Worm (Caenorhabditis elegans) whole organism, mixed stage, embryonic: Measurements from ENCODE around the gene F41H10.2.
"Not testable (repeated sequence)": the region's sequence is repeated elsewhere in the genome, so short reads cannot be mapped to it uniquely, and the experiment has no call there.

ENCODE experiments used
- M03D4.4 ChIP-seq: sonication (generic microtip); optimal IDR thresholded peaks from 2 replicates; lab custom pipeline; 2017; ENCODE audit warnings: mild to moderate bottlenecking, missing genetic modification characterization, missing compliant biosample characterization
- bed-3 ChIP-seq: fragments of 200-800 bp; sonication (Bioruptor generic); optimal IDR thresholded peaks from 3 replicates; lab custom pipeline; 2018; ENCODE audit warnings: mild to moderate bottlenecking, missing genetic modification characterization, moderate library complexity, missing compliant biosample characterization
- ceh-39 ChIP-seq: fragments of 150-350 bp; optimal IDR thresholded peaks from 2 replicates; lab custom pipeline; 2014; ENCODE audit warnings: missing biosample characterization, missing genetic modification characterization
- ceh-43 ChIP-seq: fragments of 200-800 bp; sonication (Bioruptor generic); optimal IDR thresholded peaks from 2 replicates; lab custom pipeline; 2018; ENCODE audit warnings: mild to moderate bottlenecking, missing genetic modification characterization, moderate library complexity, missing compliant biosample characterization
- ceh-83 ChIP-seq: fragments of 200-800 bp; sonication (Bioruptor generic); optimal IDR thresholded peaks from 2 replicates; lab custom pipeline; 2018; ENCODE audit warnings: mild to moderate bottlenecking, missing genetic modification characterization, missing compliant biosample characterization
- cnd-1 ChIP-seq: fragments of 200-800 bp; sonication (Bioruptor generic); optimal IDR thresholded peaks from 2 replicates; lab custom pipeline; 2018; ENCODE audit warnings: mild to moderate bottlenecking, missing genetic modification characterization, missing compliant biosample characterization
- drap-1 ChIP-seq: fragments of 200-800 bp; sonication (Bioruptor generic); optimal IDR thresholded peaks from 3 replicates; lab custom pipeline; 2018; ENCODE audit warnings: mild to moderate bottlenecking, missing genetic modification characterization, missing compliant biosample characterization
- elt-1 ChIP-seq: sonication (generic microtip); optimal IDR thresholded peaks from 2 replicates; lab custom pipeline; 2017; ENCODE audit warnings: missing genetic modification characterization, mild to moderate bottlenecking, missing compliant biosample characterization, antibody characterized with exemption, moderate library complexity, borderline replicate concordance; ENCODE audit not compliant: insufficient read depth
- elt-3 ChIP-seq: fragments of 150-350 bp; optimal IDR thresholded peaks from 2 replicates; lab custom pipeline; 2014; ENCODE audit warnings: missing biosample characterization, missing genetic modification characterization
- flh-1 ChIP-seq: fragments of 200-800 bp; sonication (Bioruptor generic); optimal IDR thresholded peaks from 2 replicates; lab custom pipeline; 2018; ENCODE audit warnings: mild to moderate bottlenecking, missing genetic modification characterization, moderate library complexity, missing compliant biosample characterization
- ham-2 ChIP-seq: fragments of 200-800 bp; sonication (Bioruptor generic); optimal IDR thresholded peaks from 2 replicates; lab custom pipeline; 2018; ENCODE audit warnings: mild to moderate bottlenecking, missing genetic modification characterization, missing compliant biosample characterization
- lin-13 ChIP-seq: fragments of 150-350 bp; optimal IDR thresholded peaks from 2 replicates; lab custom pipeline; 2014; ENCODE audit warnings: missing biosample characterization, missing genetic modification characterization
- lsy-2 ChIP-seq: fragments of 150-350 bp; optimal IDR thresholded peaks from 2 replicates; lab custom pipeline; 2014; ENCODE audit warnings: missing biosample characterization, missing genetic modification characterization
- mab-5 ChIP-seq: fragments of 150-350 bp; optimal IDR thresholded peaks from 2 replicates; lab custom pipeline; 2014; ENCODE audit warnings: missing biosample characterization, missing genetic modification characterization
- mep-1 ChIP-seq: fragments of 150-350 bp; optimal IDR thresholded peaks from 2 replicates; lab custom pipeline; 2017; ENCODE audit warnings: missing biosample characterization, missing genetic modification reagents, missing genetic modification characterization, inconsistent platforms
- mls-2 ChIP-seq: sonication (generic microtip); optimal IDR thresholded peaks from 2 replicates; lab custom pipeline; 2016; ENCODE audit warnings: mild to moderate bottlenecking, missing genetic modification characterization, moderate library complexity, missing compliant biosample characterization
- nhr-237 ChIP-seq: fragments of 150-350 bp; optimal IDR thresholded peaks from 2 replicates; lab custom pipeline; 2014; ENCODE audit warnings: missing biosample characterization, missing genetic modification characterization
- nhr-76 ChIP-seq: sonication (generic microtip); optimal IDR thresholded peaks from 2 replicates; lab custom pipeline; 2017; ENCODE audit warnings: missing biosample characterization, missing genetic modification characterization
- pha-4 ChIP-seq: fragments of 150-350 bp; optimal IDR thresholded peaks from 2 replicates; lab custom pipeline; 2018; ENCODE audit warnings: missing biosample characterization, missing genetic modification reagents, missing genetic modification characterization
- sem-2 ChIP-seq: fragments of 200-800 bp; sonication (Bioruptor generic); optimal IDR thresholded peaks from 2 replicates; lab custom pipeline; 2018; ENCODE audit warnings: mild to moderate bottlenecking, missing genetic modification characterization, missing compliant biosample characterization
- snpc-4 ChIP-seq: fragments of 150-350 bp; optimal IDR thresholded peaks from 2 replicates; lab custom pipeline; 2014; ENCODE audit warnings: missing biosample characterization, missing genetic modification characterization
- sptf-1 ChIP-seq: sonication (generic microtip); optimal IDR thresholded peaks from 2 replicates; lab custom pipeline; 2017; ENCODE audit warnings: mild to moderate bottlenecking, missing genetic modification characterization, moderate library complexity, missing compliant biosample characterization
- tbx-8 ChIP-seq: fragments of 200-800 bp; sonication (Bioruptor generic); optimal IDR thresholded peaks from 2 replicates; lab custom pipeline; 2018; ENCODE audit warnings: mild to moderate bottlenecking, missing genetic modification characterization, moderate library complexity, missing compliant biosample characterization
- unc-120 ChIP-seq: sonication (generic microtip); optimal IDR thresholded peaks from 2 replicates; lab custom pipeline; 2017; ENCODE audit warnings: missing genetic modification characterization, missing compliant biosample characterization; ENCODE audit not compliant: poor library complexity, severe bottlenecking
- unc-39 ChIP-seq: fragments of 150-350 bp; optimal IDR thresholded peaks from 2 replicates; lab custom pipeline; 2014; ENCODE audit warnings: missing biosample characterization, missing genetic modification characterization
- unc-62 ChIP-seq: fragments of 150-350 bp; optimal IDR thresholded peaks from 2 replicates; lab custom pipeline; 2014; ENCODE audit warnings: missing biosample characterization, missing genetic modification reagents, missing genetic modification characterization
- zip-8 ChIP-seq: fragments of 150-350 bp; optimal IDR thresholded peaks from 2 replicates; lab custom pipeline; 2014; ENCODE audit warnings: missing biosample characterization, missing genetic modification characterization
- ztf-11 ChIP-seq: fragments of 150-350 bp; optimal IDR thresholded peaks from 2 replicates; lab custom pipeline; 2014; ENCODE audit warnings: missing biosample characterization, missing genetic modification characterization

Gene F41H10.2

ce11 chrIV:5337649-5338048 lies 43.8 kb upstream of the F41H10.2 start:
- TF ChIP-seq mls-2 (tag; lab: Kevin White, UChicago) (no peak), unc-62 (GFP tag; lab: Kevin White, UChicago) (no peak)

ce11 chrIV:5339255-5339654 lies 42.2 kb upstream of the F41H10.2 start, which contains the start of gene Y4C6B.2:
Gene Y4C6B.2 (plus strand): TSS chrIV:5339574.
- TF ChIP-seq ceh-39 (no peak), mls-2 (tag; lab: Kevin White, UChicago) (no peak), nhr-237 (tag; lab: Kevin White, UChicago) (no peak), unc-120 (tag; lab: Kevin White, UChicago) (no peak), mab-5 (no peak), zip-8 (tag; lab: Kevin White, UChicago) (no peak), snpc-4 (tag; lab: Kevin White, UChicago) (no peak), pha-4 (tag; lab: Kevin White, UChicago) (no peak), lin-13 (tag; lab: Kevin White, UChicago) (no peak), sptf-1 (tag; lab: Kevin White, UChicago) (no peak), sem-2 (no peak), nhr-76 (tag; lab: Kevin White, UChicago) (no peak), flh-1 (GFP tag; lab: Kevin White, UChicago) (no peak), ceh-43 (GFP tag; lab: Kevin White, UChicago) (no peak), unc-39 (tag; lab: Kevin White, UChicago) (no peak), unc-62 (GFP tag; lab: Kevin White, UChicago) (no peak), ham-2 (GFP tag; lab: Kevin White, UChicago) (no peak), ztf-11 (tag; lab: Kevin White, UChicago) (no peak), tbx-8 (GFP tag; lab: Kevin White, UChicago) (no peak)

- TF ChIP-seq tbx-8 (GFP tag; lab: Kevin White, UChicago) (no peak), ceh-83 (GFP tag; lab: Kevin White, UChicago) (no peak), mls-2 (tag; lab: Kevin White, UChicago) (no peak), mab-5 (no peak), sptf-1 (tag; lab: Kevin White, UChicago) (no peak)
Measured at ce11 chrIV:5344168-5344567, 37.3 kb upstream of the F41H10.2 start.

- TF ChIP-seq ham-2 (GFP tag; lab: Kevin White, UChicago); tbx-8 (GFP tag; lab: Kevin White, UChicago); bed-3: not testable (repeated sequence)
Measured at ce11 chrIV:5350480-5351193, 30.8 kb upstream of the F41H10.2 start, which contains the start of gene gba-4. Gene gba-4 (minus strand): TSS chrIV:5350897.

- no peak for TF ChIP-seq mls-2 (tag; lab: Kevin White, UChicago)
- TF ChIP-seq pha-4 (tag; lab: Kevin White, UChicago), result no peak
- TF ChIP-seq ceh-83 (GFP tag; lab: Kevin White, UChicago), result no peak
- TF ChIP-seq snpc-4 (tag; lab: Kevin White, UChicago), result no peak
- TF ChIP-seq sem-2, result no peak
- TF ChIP-seq M03D4.4 (tag; lab: Kevin White, UChicago), result no peak
- no peak for TF ChIP-seq unc-39 (tag; lab: Kevin White, UChicago)
- no peak for TF ChIP-seq drap-1 (GFP tag; lab: Kevin White, UChicago)
Measured at ce11 chrIV:5353364-5353763, 28.1 kb upstream of the F41H10.2 start, which contains the start of gene Y4C6B.7. Gene Y4C6B.7 (minus strand): TSS chrIV:5353464.

- TF ChIP-seq unc-120 (tag; lab: Kevin White, UChicago) (no peak), tbx-8 (GFP tag; lab: Kevin White, UChicago) (no peak), lsy-2 (peak; percentile 88), elt-1 (tag; lab: Kevin White, UChicago) (no peak), ham-2 (GFP tag; lab: Kevin White, UChicago) (no peak), mep-1 (tag; lab: Kevin White, UChicago) (peak; percentile 18), bed-3 (no peak), elt-3 (no peak), nhr-237 (tag; lab: Kevin White, UChicago) (no peak), cnd-1 (tag; lab: Kevin White, UChicago) (no peak), zip-8 (tag; lab: Kevin White, UChicago) (no peak)
- TF ChIP-seq, all 35 proteins: peak for 2
Measured at ce11 chrIV:5354124-5354523, 27.3 kb upstream of the F41H10.2 start, which contains the start of gene Y4C6B.1. Gene Y4C6B.1 (plus strand): TSS chrIV:5354488.
